Fruit fly (Drosophila melanogaster) whole organism, prepupa: ENCODE results near the gene Cpr76Bd.
A peak's percentile ranks its signal among the peaks of the same experiment; 100 is the strongest.

ENCODE experiments used
- CG10631 ChIP-seq: fragments of 200-800 bp; sonication (Bioruptor generic); optimal IDR thresholded peaks from 2 replicates; lab custom pipeline; 2016; ENCODE audit warnings: missing biosample characterization, missing genetic modification characterization
- CG3919 ChIP-seq: fragments of 200-800 bp; sonication (Bioruptor generic); optimal IDR thresholded peaks from 3 replicates; lab custom pipeline; 2016; ENCODE audit warnings: missing biosample characterization, missing genetic modification characterization
- CG7368 ChIP-seq: fragments of 200-800 bp; sonication (Bioruptor generic); optimal IDR thresholded peaks from 3 replicates; lab custom pipeline; 2016; ENCODE audit warnings: missing biosample characterization, missing genetic modification characterization
- Eip78C ChIP-seq: fragments of 200-800 bp; sonication (Bioruptor generic); peaks from one replicate; lab custom pipeline; 2016; ENCODE audit warnings: missing biosample characterization, missing genetic modification characterization
- Hr38 ChIP-seq: sonication (Bioruptor generic); optimal IDR thresholded peaks from 2 replicates; lab custom pipeline; 2016; ENCODE audit warnings: missing biosample characterization, missing genetic modification characterization
- Hr39 ChIP-seq: fragments of 200-800 bp; sonication (Bioruptor generic); optimal IDR thresholded peaks from 2 replicates; lab custom pipeline; 2016; ENCODE audit warnings: missing biosample characterization, missing genetic modification characterization
- Sox102F ChIP-seq: fragments of 200-800 bp; sonication (Bioruptor generic); optimal IDR thresholded peaks from 2 replicates; lab custom pipeline; 2016; ENCODE audit warnings: missing biosample characterization, mild to moderate bottlenecking, missing genetic modification characterization
- Sox15 ChIP-seq: fragments of 200-800 bp; sonication (Bioruptor generic); optimal IDR thresholded peaks from 3 replicates; lab custom pipeline; 2016; ENCODE audit warnings: missing biosample characterization, missing genetic modification characterization
- cyc ChIP-seq: fragments of 200-800 bp; sonication (Bioruptor generic); optimal IDR thresholded peaks from 3 replicates; lab custom pipeline; 2016; ENCODE audit warnings: missing biosample characterization, missing genetic modification characterization
- dsx ChIP-seq: fragments of 200-800 bp; optimal IDR thresholded peaks from 3 replicates; lab custom pipeline; 2019; ENCODE audit warnings: missing biosample characterization, mild to moderate bottlenecking, missing genetic modification characterization, moderate library complexity; ENCODE audit not compliant: poor library complexity, severe bottlenecking
- fd85E ChIP-seq: fragments of 200-800 bp; sonication (Bioruptor generic); optimal IDR thresholded peaks from 3 replicates; lab custom pipeline; 2016; ENCODE audit warnings: missing biosample characterization, missing genetic modification characterization
- fkh ChIP-seq: fragments of 200-800 bp; sonication (Bioruptor generic); optimal IDR thresholded peaks from 3 replicates; lab custom pipeline; 2017; ENCODE audit warnings: missing biosample characterization, mild to moderate bottlenecking, missing genetic modification characterization, moderate library complexity
- salr ChIP-seq, 2 experiments: fragments of 200-800 bp; sonication (Bioruptor generic); optimal IDR thresholded peaks; 3 replicates each; lab custom pipeline; 2016 to 2018; ENCODE audit warnings: missing biosample characterization in 2 of 2, missing genetic modification characterization in 2 of 2, mild to moderate bottlenecking in 1 of 2
- ss ChIP-seq, 2 experiments: fragments of 200-800 bp; sonication (Bioruptor generic); optimal IDR thresholded peaks; 2 replicates in 1 of 2; 3 replicates in 1 of 2; lab custom pipeline; 2017 to 2018; ENCODE audit warnings: mild to moderate bottlenecking in 2 of 2, missing biosample characterization in 2 of 2, missing genetic modification characterization in 2 of 2, moderate library complexity in 1 of 2

dm6 chr3L:19562146-19562700 lies 29.7 kb downstream of the Cpr76Bd start:
- TF ChIP-seq dsx (peak; percentile 17), Sox102F (peak; percentile 34), fkh (GFP tag; lab: Kevin White, UChicago) (no peak), CG3919 (peak; percentile 15), Hr39 (GFP tag; lab: Kevin White, UChicago) (no peak), ss (GFP tag; optimal IDR thresholded peaks at IDR 0.05; lab: Kevin White, UChicago) (peak in 1 of 2 experiments; percentile 19), fd85E (GFP tag; lab: Kevin White, UChicago) (no peak), Eip78C (GFP tag; lab: Kevin White, UChicago) (peak; percentile 33), CG7368 (GFP tag; lab: Kevin White, UChicago) (no peak), Sox15 (no peak), cyc (GFP tag; lab: Kevin White, UChicago) (no peak), CG10631 (no peak), salr (GFP tag; optimal IDR thresholded peaks at IDR 0.05; lab: Kevin White, UChicago) (no peak), Hr38 (no peak)
